Fruit fly (Drosophila melanogaster) S2 (cell line): ENCODE data around the gene Trxr1.

Experiments
- CG8478 ChIP-seq: fragments of >200 bp; optimal IDR thresholded peaks from 2 replicates; lab custom pipeline; 2018
- CTCF ChIP-seq, 2 experiments: fragments of >200 bp; optimal IDR thresholded peaks; 2 replicates each; lab custom pipeline; 2018

DNA sequence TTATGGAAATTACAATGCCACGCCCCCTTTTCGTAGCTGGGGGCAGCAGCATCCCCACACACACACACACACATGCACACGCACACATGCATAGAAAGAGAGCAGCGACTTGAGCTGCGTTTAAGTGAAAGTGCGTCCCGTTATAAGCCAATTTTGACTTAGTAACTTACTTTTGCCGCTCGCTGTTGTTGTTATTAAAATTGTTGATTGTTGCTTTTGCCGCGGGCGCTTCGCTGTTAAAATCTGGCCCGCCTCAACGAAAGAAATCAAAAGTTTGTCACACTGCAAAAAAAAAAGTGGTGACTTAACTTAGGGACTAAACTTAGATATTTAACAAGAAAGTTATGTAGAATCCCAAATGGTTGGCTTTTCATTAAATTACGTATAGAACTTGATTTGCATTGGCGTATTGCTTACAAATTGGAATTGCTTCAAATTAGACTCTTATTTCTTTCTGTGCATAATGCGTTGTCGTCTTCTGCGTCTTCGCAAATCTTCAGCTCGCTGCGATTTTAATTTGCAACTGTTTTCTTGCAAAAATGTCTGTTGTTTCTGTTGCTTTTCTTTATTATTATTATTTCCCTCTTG, 12.5 kb downstream of the Trxr1 start:
- TF ChIP-seq CTCF (optimal IDR thresholded peaks at IDR 0.05; lab: Kevin White, UChicago) (no peak), CG8478 (lab: Kevin White, UChicago) (no peak)
